Worm (Caenorhabditis elegans) whole organism, L4 larva: ENCODE data around the gene T22D1.3.

Experiments used
- daf-19 ChIP-seq: fragments of 200-800 bp; sonication (Bioruptor generic); conservative IDR thresholded peaks from 2 replicates; pipeline ENCODE4 v1.3.6; 2022; ENCODE audit warnings: missing genetic modification characterization, missing compliant biosample characterization
- lin-1 ChIP-seq: fragments of 200-800 bp; sonication (Bioruptor generic); IDR thresholded peaks from 2 replicates; pipeline ENCODE4 v1.3.6; 2022; ENCODE audit warnings: missing genetic modification reagents, missing genetic modification characterization, missing compliant biosample characterization
- lin-39 ChIP-seq: fragments of 150-350 bp; optimal IDR thresholded peaks from 2 replicates; lab custom pipeline; 2014; ENCODE audit warnings: missing biosample characterization, missing genetic modification reagents, missing genetic modification characterization
- pha-4 ChIP-seq, 2 experiments: fragments of 150-350 bp in 1 of 2; fragments of 200-800 bp in 1 of 2; sonication (Bioruptor generic) in 1 of 2; IDR thresholded peaks in 1 of 2; optimal IDR thresholded peaks in 1 of 2; 2 replicates each; pipeline versions ENCODE4 v1.3.6 to Lab custom; 2014 to 2022; ENCODE audit warnings: missing genetic modification characterization in 2 of 2, missing genetic modification reagents in 2 of 2, missing biosample characterization in 1 of 2, missing compliant biosample characterization in 1 of 2
- set-16 ChIP-seq: fragments of 200-800 bp; sonication (Bioruptor generic); IDR thresholded peaks from 2 replicates; pipeline ENCODE4 v1.3.6; 2022; ENCODE audit warnings: missing genetic modification reagents, missing genetic modification characterization, missing compliant biosample characterization
- unc-130 ChIP-seq: sonication (generic microtip); optimal IDR thresholded peaks from 2 replicates; lab custom pipeline; 2016; ENCODE audit warnings: missing genetic modification reagents, missing genetic modification characterization, missing compliant biosample characterization

DNA sequence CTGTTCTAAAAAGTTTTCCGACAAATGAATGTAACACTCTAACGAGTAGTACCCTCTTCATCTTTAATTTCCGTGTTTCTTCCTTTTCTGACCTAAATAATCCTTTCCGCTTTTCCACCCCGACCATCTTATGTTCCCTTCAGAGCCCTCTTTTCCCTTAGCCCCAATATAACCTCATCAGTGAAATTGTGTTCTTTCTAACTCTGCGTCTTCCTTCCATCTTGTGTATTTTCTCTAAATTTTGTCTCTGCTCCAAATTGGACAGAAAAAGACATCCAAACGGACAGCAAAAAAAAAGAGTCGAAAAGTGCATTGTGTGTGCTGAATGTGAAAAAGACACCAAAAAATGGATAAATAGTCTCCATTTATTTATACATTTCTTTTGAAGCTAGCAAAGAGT lies 46.1 kb downstream of the T22D1.3 start:
- TF ChIP-seq unc-130 (GFP tag; lab: Kevin White, UChicago) (no peak), lin-39 (tag; lab: Kevin White, UChicago) (no peak), pha-4 (GFP tag; IDR thresholded peaks at IDR 0.05; lab: Robert Waterston, UW) (no peak), pha-4 (tag; optimal IDR thresholded peaks at IDR 0.05; lab: Kevin White, UChicago) (no peak), lin-1 (GFP tag; lab: Robert Waterston, UW) (no peak), set-16 (no peak), daf-19 (GFP tag; lab: Robert Waterston, UW) (no peak)
